Fruit fly (Drosophila melanogaster): ENCODE results near the gene frac.

Gene frac

dm6 chr3L:7592113-7592752 is 29.8 kb downstream of the frac start (continued):
- TF ChIP-seq CG6792 (GFP tag; optimal IDR thresholded peaks at IDR 0.05) (peak; percentile 29), CG9139 (GFP tag; optimal IDR thresholded peaks at IDR 0.05) (no peak), CG3032 (tag; optimal IDR thresholded peaks at IDR 0.05) (peak; percentile 54), Ets96B (tag; optimal IDR thresholded peaks at IDR 0.05) (peak; percentile 61), spab (GFP tag; optimal IDR thresholded peaks at IDR 0.05) (peak; percentile 26), lz (GFP tag; optimal IDR thresholded peaks at IDR 0.05) (no peak), fd59A (GFP tag; optimal IDR thresholded peaks at IDR 0.05) (no peak), cyc (GFP tag; optimal IDR thresholded peaks at IDR 0.05) (no peak), CG10631 (GFP tag; optimal IDR thresholded peaks at IDR 0.05) (peak; percentile 71), CG8119 (GFP tag; IDR thresholded peaks at IDR 0.05) (peak; percentile 70), vri (GFP tag; optimal IDR thresholded peaks at IDR 0.05) (no peak), CG6808 (GFP tag; optimal IDR thresholded peaks at IDR 0.05) (no peak), eg (GFP tag; IDR thresholded peaks at IDR 0.05) (peak; percentile 56), Lpt (GFP tag; optimal IDR thresholded peaks at IDR 0.05) (peak; percentile 30), svp (GFP tag) (peak; percentile 32), CG6854 (GFP tag; optimal IDR thresholded peaks at IDR 0.05) (no peak), Blimp-1 (GFP tag; optimal IDR thresholded peaks at IDR 0.05) (no peak), Eip75B (GFP tag; optimal IDR thresholded peaks at IDR 0.05) (no peak), CG3919 (GFP tag; optimal IDR thresholded peaks at IDR 0.05) (peak; percentile 36), dac (GFP tag; optimal IDR thresholded peaks at IDR 0.05) (peak; percentile 17), topi (GFP tag; optimal IDR thresholded peaks at IDR 0.05) (no peak), ss (GFP tag; optimal IDR thresholded peaks at IDR 0.05) (peak; percentile 17 to 19), CG31627 (GFP tag; optimal IDR thresholded peaks at IDR 0.05) (no peak), Hr38 (GFP tag; optimal IDR thresholded peaks at IDR 0.05) (no peak), CG10669 (GFP tag; optimal IDR thresholded peaks at IDR 0.05) (peak; percentile 25)

- TF ChIP-seq Met (GFP tag; optimal IDR thresholded peaks at IDR 0.05) (no peak), CG6854 (GFP tag; optimal IDR thresholded peaks at IDR 0.05) (no peak), pdm3 (GFP tag; optimal IDR thresholded peaks at IDR 0.05) (no peak), Ets96B (tag; optimal IDR thresholded peaks at IDR 0.05) (no peak), Sox14 (GFP tag; optimal IDR thresholded peaks at IDR 0.05) (no peak)
These were observed 30.4 kb downstream of the frac start, which contains the start of gene Pura for dm6 chr3L:7592791-7593190. TSS of gene Pura (plus strand) at chr3L:7593091.

dm6 chr3L:7598329-7598728 is 35.9 kb downstream of the frac start:
- peak; percentile 32 for TF ChIP-seq CG6276 (GFP tag; optimal IDR thresholded peaks at IDR 0.05)
- no peak for TF ChIP-seq Sox102F (GFP tag; optimal IDR thresholded peaks at IDR 0.05)
- TF ChIP-seq ss (GFP tag; optimal IDR thresholded peaks at IDR 0.05) = no peak
- no peak for TF ChIP-seq Met (GFP tag; optimal IDR thresholded peaks at IDR 0.05)
- TF ChIP-seq svp (GFP tag) = peak; percentile 73
- TF ChIP-seq salr (GFP tag; optimal IDR thresholded peaks at IDR 0.05) = no peak
- no peak for TF ChIP-seq CG16779 (tag; optimal IDR thresholded peaks at IDR 0.05)
- no peak for TF ChIP-seq Ets96B (tag; optimal IDR thresholded peaks at IDR 0.05)
- no peak for TF ChIP-seq CG1621 (tag; optimal IDR thresholded peaks at IDR 0.05)
- no peak; the same call in 1 of the 2 replicates for TF ChIP-seq Gug (GFP tag; IDR thresholded peaks at IDR 0.05)
- TF ChIP-seq CG4318 (GFP tag; optimal IDR thresholded peaks at IDR 0.05) = peak; percentile 36
- TF ChIP-seq pdm3 (GFP tag; optimal IDR thresholded peaks at IDR 0.05) = no peak
- TF ChIP-seq net (GFP tag; optimal IDR thresholded peaks at IDR 0.05) = no peak
- TF ChIP-seq CG6163 (GFP tag; IDR thresholded peaks at IDR 0.05) = peak; percentile 70
- no peak for TF ChIP-seq dsx (GFP tag; optimal IDR thresholded peaks at IDR 0.05; ENCODE audit: poor library complexity, severe bottlenecking)
- peak; percentile 72 for TF ChIP-seq Eip78C (GFP tag)
- TF ChIP-seq Hr4 (GFP tag; optimal IDR thresholded peaks at IDR 0.05) = peak; percentile 79
- no peak for TF ChIP-seq Eip75B (GFP tag; optimal IDR thresholded peaks at IDR 0.05)
- TF ChIP-seq achi (GFP tag; optimal IDR thresholded peaks at IDR 0.05) = peak; percentile 24
- TF ChIP-seq Lpt (GFP tag; optimal IDR thresholded peaks at IDR 0.05) = no peak
- TF ChIP-seq CG10669 (GFP tag; optimal IDR thresholded peaks at IDR 0.05) = peak; percentile 7
- peak; percentile 80 for TF ChIP-seq CG8119 (GFP tag; IDR thresholded peaks at IDR 0.05)
- no peak for TF ChIP-seq dac (GFP tag; optimal IDR thresholded peaks at IDR 0.05)
- TF ChIP-seq CG15336 (GFP tag; IDR thresholded peaks at IDR 0.05) = peak; percentile 80
- TF ChIP-seq CG9139 (GFP tag; optimal IDR thresholded peaks at IDR 0.05) = no peak
- peak; percentile 22 for TF ChIP-seq CG3919 (GFP tag; optimal IDR thresholded peaks at IDR 0.05)
- peak; percentile 42; the same call in 1 of the 2 replicates for TF ChIP-seq CG11294 (GFP tag; IDR thresholded peaks at IDR 0.05)
- TF ChIP-seq Ets21C (GFP tag; optimal IDR thresholded peaks at IDR 0.05) = no peak
- TF ChIP-seq fkh (GFP tag; optimal IDR thresholded peaks at IDR 0.05) = no peak
- TF ChIP-seq vri (GFP tag; optimal IDR thresholded peaks at IDR 0.05) = no peak
- TF ChIP-seq CG6808 (GFP tag; optimal IDR thresholded peaks at IDR 0.05) = peak; percentile 10
- no peak for TF ChIP-seq CG31627 (GFP tag; optimal IDR thresholded peaks at IDR 0.05)
- no peak for TF ChIP-seq fd59A (GFP tag; optimal IDR thresholded peaks at IDR 0.05)
